Worm (Caenorhabditis elegans) whole organism, L1 larva: ENCODE measurements around the gene C16A3.2.
A peak's percentile ranks its signal among the peaks of the same experiment; 100 is the strongest.

Source experiments
- ama-1 ChIP-seq: fragments of 150-350 bp; optimal IDR thresholded peaks from 2 replicates; lab custom pipeline; 2014
- efl-1 ChIP-seq, 4 experiments: fragments of 150-350 bp; optimal IDR thresholded peaks in 3 of 4; peaks in 1 of 4; 1 replicate in 1 of 4; 2 replicates in 3 of 4; lab custom pipeline; 2014; ENCODE audit warnings: missing biosample characterization in 2 of 4, missing genetic modification characterization in 2 of 4, missing genetic modification reagents in 2 of 4
- nhr-237 ChIP-seq: fragments of 150-350 bp; optimal IDR thresholded peaks from 2 replicates; lab custom pipeline; 2014; ENCODE audit warnings: missing biosample characterization, missing genetic modification characterization
- nhr-77 ChIP-seq: fragments of 150-350 bp; optimal IDR thresholded peaks from 2 replicates; lab custom pipeline; 2014; ENCODE audit warnings: missing biosample characterization, missing genetic modification characterization

DNA sequence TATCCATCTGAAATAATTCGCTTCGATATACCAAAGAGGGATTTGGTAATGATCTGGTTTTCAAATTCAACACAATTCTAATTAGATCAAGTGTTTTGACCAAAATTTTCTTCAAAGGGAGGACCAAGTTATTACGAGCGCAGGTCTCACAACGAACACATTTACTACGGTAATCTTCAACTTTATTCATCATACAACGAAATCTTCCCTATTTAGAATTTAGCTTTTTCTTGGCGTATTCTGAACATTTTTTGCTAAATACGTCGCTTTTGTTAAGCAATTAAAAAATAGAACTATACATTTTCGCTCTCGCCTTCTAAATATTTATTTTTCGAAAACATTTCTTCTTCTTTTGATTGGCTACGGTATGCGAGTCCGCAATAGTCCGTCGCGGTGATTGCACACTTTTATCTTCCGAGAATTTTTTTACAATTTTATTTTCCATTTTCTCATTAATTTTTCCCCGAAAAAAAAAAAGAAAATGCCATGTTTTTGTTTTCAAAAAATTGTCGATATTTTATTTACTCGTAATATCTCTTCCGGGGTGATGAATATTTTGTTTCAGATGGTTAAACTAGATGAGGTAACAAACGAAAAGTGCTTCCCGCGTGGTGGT, 6.5 kb upstream of the C16A3.2 start, which contains the start of gene let-716:
- TF ChIP-seq nhr-77 (no peak), efl-1 (optimal IDR thresholded peaks at IDR 0.05; lab: Kevin White, UChicago) (peak; percentile 37 to 39), efl-1 (GFP tag; optimal IDR thresholded peaks at IDR 0.05 in 1 of 2; lab: Kevin White, UChicago) (peak; percentile 48 to 95), nhr-237 (tag; lab: Kevin White, UChicago) (no peak), ama-1 (lab: Kevin White, UChicago) (no peak)
